Worm (Caenorhabditis elegans): ENCODE data around the gene nadk-2.

DNA sequence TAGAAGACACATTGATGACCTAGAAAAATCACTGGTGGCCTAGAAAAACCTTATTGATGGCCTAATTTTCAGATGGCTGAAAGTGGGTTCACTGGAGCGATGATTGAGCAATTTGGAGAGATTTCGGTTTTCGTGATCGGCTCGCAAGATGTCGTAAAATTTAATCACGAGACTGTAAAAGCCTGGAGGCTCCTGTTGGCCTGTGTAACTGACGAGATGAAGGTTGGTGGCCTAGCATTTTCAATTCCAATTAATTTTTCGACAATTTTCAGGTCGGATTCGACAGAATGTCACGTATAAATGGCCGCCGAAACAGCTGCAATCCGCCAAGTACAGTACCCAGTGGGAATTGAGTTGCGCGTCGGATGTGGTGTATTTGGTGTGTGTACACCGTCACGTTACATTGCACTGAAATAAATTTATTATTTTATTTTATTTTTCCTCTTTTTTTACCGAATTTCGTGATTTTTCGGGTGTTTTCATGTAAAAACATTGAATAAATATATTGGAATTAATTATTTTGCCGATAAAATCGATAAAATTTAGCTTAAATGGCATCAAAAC, 26.0 kb upstream of the nadk-2 start, which contains the start of gene Y17G7B.12:
- TF ChIP-seq zag-1 (tag; optimal IDR thresholded peaks at IDR 0.05) (no peak), aly-2 (tag; optimal IDR thresholded peaks at IDR 0.05) (no peak), nhr-12 (tag; optimal IDR thresholded peaks at IDR 0.05) (no peak), nhr-77 (tag; optimal IDR thresholded peaks at IDR 0.05) (no peak), nfya-1 (tag; optimal IDR thresholded peaks at IDR 0.05; ENCODE audit: insufficient read depth) (peak; percentile 15), nhr-237 (tag; optimal IDR thresholded peaks at IDR 0.05) (no peak)
